Worm (Caenorhabditis elegans) whole organism, L2 larva: ENCODE data around the gene F41G3.20.

Experiments
- C34F6.9 ChIP-seq: fragments of 150-350 bp; optimal IDR thresholded peaks from 2 replicates; lab custom pipeline; 2014; ENCODE audit warnings: missing biosample characterization, missing genetic modification characterization
- F13H6.1 ChIP-seq: sonication (generic microtip); optimal IDR thresholded peaks from 2 replicates; lab custom pipeline; 2016; ENCODE audit warnings: missing genetic modification characterization, missing compliant biosample characterization
- R02D3.7 ChIP-seq: fragments of 150-350 bp; optimal IDR thresholded peaks from 2 replicates; lab custom pipeline; 2014; ENCODE audit warnings: missing biosample characterization, missing genetic modification characterization
- Y55F3AM.14 ChIP-seq: fragments of 200-800 bp; sonication (Bioruptor generic); optimal IDR thresholded peaks from 2 replicates; lab custom pipeline; 2018; ENCODE audit warnings: mild to moderate bottlenecking, missing genetic modification characterization, missing compliant biosample characterization
- alr-1 ChIP-seq: fragments of 150-350 bp; optimal IDR thresholded peaks from 2 replicates; lab custom pipeline; 2014; ENCODE audit warnings: missing biosample characterization, missing genetic modification characterization
- aly-2 ChIP-seq: fragments of 150-350 bp; optimal IDR thresholded peaks from 2 replicates; lab custom pipeline; 2014; ENCODE audit warnings: missing biosample characterization, missing genetic modification characterization
- blmp-1 ChIP-seq: sonication (generic microtip); optimal IDR thresholded peaks from 2 replicates; lab custom pipeline; 2017; ENCODE audit warnings: missing genetic modification characterization, mild to moderate bottlenecking, missing compliant biosample characterization, antibody characterized with exemption, moderate library complexity; ENCODE audit not compliant: insufficient read depth
- ceh-16 ChIP-seq: fragments of 150-350 bp; optimal IDR thresholded peaks from 2 replicates; lab custom pipeline; 2014; ENCODE audit warnings: missing biosample characterization, missing genetic modification characterization
- ceh-82 ChIP-seq: fragments of 150-350 bp; optimal IDR thresholded peaks from 2 replicates; lab custom pipeline; 2014; ENCODE audit warnings: missing biosample characterization, missing genetic modification characterization
- crh-2 ChIP-seq: sonication (generic microtip); optimal IDR thresholded peaks from 2 replicates; lab custom pipeline; 2017; ENCODE audit warnings: missing biosample characterization, missing genetic modification characterization
- dmd-4 ChIP-seq: sonication (generic microtip); optimal IDR thresholded peaks from 2 replicates; lab custom pipeline; 2017; ENCODE audit warnings: missing biosample characterization, missing genetic modification characterization
- egl-27 ChIP-seq: sonication (generic microtip); optimal IDR thresholded peaks from 3 replicates; lab custom pipeline; 2017; ENCODE audit warnings: missing biosample characterization, missing genetic modification reagents, missing genetic modification characterization
- elt-1 ChIP-seq: fragments of 150-350 bp; optimal IDR thresholded peaks from 2 replicates; lab custom pipeline; 2014; ENCODE audit warnings: missing biosample characterization, missing genetic modification characterization
- elt-3 ChIP-seq: sonication (generic microtip); optimal IDR thresholded peaks from 2 replicates; lab custom pipeline; 2017; ENCODE audit warnings: missing biosample characterization, missing genetic modification characterization
- fos-1 ChIP-seq: fragments of 150-350 bp; optimal IDR thresholded peaks from 2 replicates; lab custom pipeline; 2014; ENCODE audit warnings: missing biosample characterization, missing genetic modification characterization
- gmeb-1 ChIP-seq: fragments of 150-350 bp; optimal IDR thresholded peaks from 2 replicates; lab custom pipeline; 2014; ENCODE audit warnings: missing biosample characterization, missing genetic modification characterization
- lin-13 ChIP-seq: fragments of 150-350 bp; optimal IDR thresholded peaks from 2 replicates; lab custom pipeline; 2014; ENCODE audit warnings: missing biosample characterization, missing genetic modification reagents, missing genetic modification characterization
- lin-39 ChIP-seq: fragments of 150-350 bp; optimal IDR thresholded peaks from 2 replicates; lab custom pipeline; 2014; ENCODE audit warnings: missing biosample characterization, missing genetic modification reagents, missing genetic modification characterization
- lsy-2 ChIP-seq, 2 experiments: fragments of 150-350 bp in 1 of 2; sonication (generic microtip) in 1 of 2; optimal IDR thresholded peaks; 2 replicates each; lab custom pipeline; 2014 to 2017; ENCODE audit warnings: missing biosample characterization in 2 of 2, missing genetic modification characterization in 2 of 2
- mab-5 ChIP-seq: fragments of 150-350 bp; optimal IDR thresholded peaks from 2 replicates; lab custom pipeline; 2014; ENCODE audit warnings: missing biosample characterization, missing genetic modification characterization
- mdl-1 ChIP-seq, 2 experiments: fragments of 150-350 bp in 1 of 2; sonication (generic microtip) in 1 of 2; optimal IDR thresholded peaks; 2 replicates each; lab custom pipeline; 2017; ENCODE audit warnings: missing biosample characterization in 2 of 2, missing genetic modification characterization in 2 of 2
- nhr-11 ChIP-seq: fragments of 150-350 bp; optimal IDR thresholded peaks from 2 replicates; lab custom pipeline; 2014; ENCODE audit warnings: missing biosample characterization, missing genetic modification characterization
- nhr-12 ChIP-seq: fragments of 150-350 bp; optimal IDR thresholded peaks from 2 replicates; lab custom pipeline; 2014; ENCODE audit warnings: missing biosample characterization, missing genetic modification characterization
- nhr-129 ChIP-seq: fragments of 150-350 bp; optimal IDR thresholded peaks from 2 replicates; lab custom pipeline; 2014; ENCODE audit warnings: missing biosample characterization, missing genetic modification characterization
- nhr-21 ChIP-seq: fragments of 150-350 bp; optimal IDR thresholded peaks from 2 replicates; lab custom pipeline; 2014; ENCODE audit warnings: missing biosample characterization, missing genetic modification characterization
- nhr-23 ChIP-seq: fragments of 150-350 bp; optimal IDR thresholded peaks from 2 replicates; lab custom pipeline; 2014; ENCODE audit warnings: missing biosample characterization, missing genetic modification reagents, missing genetic modification characterization
- nhr-237 ChIP-seq: fragments of 150-350 bp; optimal IDR thresholded peaks from 2 replicates; lab custom pipeline; 2014; ENCODE audit warnings: missing biosample characterization, missing genetic modification characterization
- nhr-25 ChIP-seq: fragments of 150-350 bp; sonication (generic microtip); optimal IDR thresholded peaks from 3 replicates; lab custom pipeline; 2014; ENCODE audit warnings: missing biosample characterization, missing genetic modification characterization
- nhr-6 ChIP-seq: fragments of 150-350 bp; optimal IDR thresholded peaks from 2 replicates; lab custom pipeline; 2014; ENCODE audit warnings: missing biosample characterization, missing genetic modification characterization
- nhr-77 ChIP-seq: fragments of 150-350 bp; optimal IDR thresholded peaks from 2 replicates; lab custom pipeline; 2014; ENCODE audit warnings: missing biosample characterization, missing genetic modification characterization
- sem-4 ChIP-seq: fragments of 150-350 bp; optimal IDR thresholded peaks from 2 replicates; lab custom pipeline; 2014; ENCODE audit warnings: missing biosample characterization, missing genetic modification reagents, missing genetic modification characterization
- skn-1 ChIP-seq: sonication (generic microtip); optimal IDR thresholded peaks from 2 replicates; lab custom pipeline; 2017; ENCODE audit warnings: missing biosample characterization, missing genetic modification characterization
- sma-9 ChIP-seq, 2 experiments: fragments of 150-350 bp in 1 of 2; sonication (generic microtip) in 1 of 2; optimal IDR thresholded peaks; 2 replicates each; lab custom pipeline; 2014 to 2016; ENCODE audit warnings: missing genetic modification characterization in 2 of 2, mild to moderate bottlenecking in 1 of 2, missing biosample characterization in 1 of 2, missing compliant biosample characterization in 1 of 2, missing genetic modification reagents in 1 of 2, moderate library complexity in 1 of 2
- snpc-4 ChIP-seq: fragments of 150-350 bp; optimal IDR thresholded peaks from 2 replicates; lab custom pipeline; 2014; ENCODE audit warnings: missing biosample characterization, missing genetic modification characterization
- unc-39 ChIP-seq: fragments of 150-350 bp; optimal IDR thresholded peaks from 2 replicates; lab custom pipeline; 2014; ENCODE audit warnings: missing biosample characterization, missing genetic modification characterization
- unc-55 ChIP-seq: fragments of 150-350 bp; sonication (generic microtip); optimal IDR thresholded peaks from 3 replicates; lab custom pipeline; 2014; ENCODE audit warnings: missing biosample characterization, missing genetic modification reagents, missing genetic modification characterization
- zag-1 ChIP-seq: fragments of 150-350 bp; optimal IDR thresholded peaks from 2 replicates; lab custom pipeline; 2014; ENCODE audit warnings: missing biosample characterization, missing genetic modification characterization
- ztf-1 ChIP-seq: fragments of 200-800 bp; sonication (Bioruptor generic); conservative IDR thresholded peaks from 2 replicates; pipeline ENCODE4 v1.3.6; 2022; ENCODE audit warnings: missing genetic modification characterization, missing compliant biosample characterization
- ztf-11 ChIP-seq: sonication (generic microtip); optimal IDR thresholded peaks from 2 replicates; lab custom pipeline; 2017; ENCODE audit warnings: missing biosample characterization, missing genetic modification characterization
- ztf-4 ChIP-seq: fragments of 150-350 bp; optimal IDR thresholded peaks from 2 replicates; lab custom pipeline; 2014; ENCODE audit warnings: missing biosample characterization, missing genetic modification characterization

F41G3.20 gene

DNA sequence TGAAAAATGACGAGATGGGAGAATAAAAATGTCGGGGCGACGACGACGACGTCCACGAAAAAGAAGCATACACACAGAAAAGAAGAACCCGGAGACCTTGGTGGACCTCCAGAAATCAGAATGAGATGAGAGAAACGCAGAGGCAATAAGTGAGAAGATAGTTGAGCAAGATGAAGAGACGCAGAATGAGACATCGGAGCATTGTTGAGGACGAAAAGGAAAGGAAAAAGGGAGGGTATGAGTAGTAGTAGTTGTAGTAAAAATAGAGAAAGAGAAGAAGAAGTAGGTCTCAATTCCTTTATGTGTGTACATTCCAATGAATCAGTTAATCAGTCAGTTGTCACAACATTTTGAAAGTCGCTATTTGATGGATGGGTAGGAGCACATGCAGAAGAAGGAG is 21.5 kb downstream of the F41G3.20 start, which contains the start of gene T14B4.8:
Gene T14B4.8, minus strand, starts transcription at position 60 of the 400 bp plus-strand sequence.
- TF ChIP-seq snpc-4 = peak; percentile 4
- TF ChIP-seq lin-13 (GFP tag; lab: Kevin White, UChicago) = no peak
- TF ChIP-seq nhr-129 (tag; lab: Kevin White, UChicago) = peak; percentile 18
- no peak for TF ChIP-seq F13H6.1 (tag; lab: Kevin White, UChicago)
- peak; percentile 51 for TF ChIP-seq unc-55
- TF ChIP-seq zag-1 (tag; lab: Kevin White, UChicago) = peak; percentile 23
- TF ChIP-seq lsy-2 (tag; optimal IDR thresholded peaks at IDR 0.05; lab: Kevin White, UChicago) = peak in 1 of 2 experiments; percentile 8
- TF ChIP-seq alr-1 (tag; lab: Kevin White, UChicago) = no peak
- TF ChIP-seq nhr-12 (tag; lab: Kevin White, UChicago) = no peak
- peak; percentile 45 for TF ChIP-seq C34F6.9 (tag; lab: Kevin White, UChicago)

ce11 chrII:6726814-6727213 is 24.0 kb downstream of the F41G3.20 start:
- TF ChIP-seq nhr-25 = no peak
- TF ChIP-seq unc-55 = no peak
- no peak for TF ChIP-seq fos-1 (tag; lab: Kevin White, UChicago)
- no peak for TF ChIP-seq elt-3
- TF ChIP-seq nhr-21 (tag; lab: Kevin White, UChicago) = no peak
- no peak for TF ChIP-seq ztf-4 (tag; lab: Kevin White, UChicago)
- no peak for TF ChIP-seq crh-2 (tag; lab: Kevin White, UChicago)
- no peak for TF ChIP-seq ztf-1 (GFP tag; lab: Robert Waterston, UW)

DNA sequence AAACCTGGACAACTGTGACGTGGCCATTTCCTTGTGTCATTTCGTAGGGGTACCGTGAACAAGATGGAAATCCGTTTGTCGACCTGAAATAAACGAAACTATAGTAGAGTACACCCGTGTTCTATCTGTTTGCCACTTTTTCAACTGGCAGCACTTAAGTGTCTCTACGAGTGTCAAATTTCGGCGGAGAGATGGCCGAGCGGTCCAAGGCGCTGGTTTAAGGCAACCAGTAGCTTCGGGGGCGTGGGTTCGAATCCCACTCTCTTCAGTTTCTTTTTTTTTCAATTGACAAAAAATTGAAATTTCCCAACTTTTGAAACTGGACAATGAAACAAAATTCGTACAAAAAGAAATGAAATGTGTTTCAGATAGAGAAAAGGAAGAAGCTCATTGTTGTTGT is 29.2 kb downstream of the F41G3.20 start:
- TF ChIP-seq nhr-23 (tag; lab: Kevin White, UChicago) (no peak), crh-2 (tag; lab: Kevin White, UChicago) (peak; percentile 30), alr-1 (tag; lab: Kevin White, UChicago) (no peak), lsy-2 (tag; optimal IDR thresholded peaks at IDR 0.05; lab: Kevin White, UChicago) (peak in 1 of 2 experiments; percentile 39), mdl-1 (tag; optimal IDR thresholded peaks at IDR 0.05; lab: Kevin White, UChicago) (no peak), sma-9 (GFP tag; optimal IDR thresholded peaks at IDR 0.05; lab: Kevin White, UChicago) (peak; percentile 11), sma-9 (tag; optimal IDR thresholded peaks at IDR 0.05; lab: Kevin White, UChicago) (no peak), blmp-1 (tag; lab: Kevin White, UChicago) (no peak), F13H6.1 (tag; lab: Kevin White, UChicago) (peak; percentile 3), gmeb-1 (peak; percentile 26), elt-3 (no peak), nhr-11 (no peak), ceh-16 (tag; lab: Kevin White, UChicago) (no peak), nhr-77 (tag; lab: Kevin White, UChicago) (no peak), elt-1 (tag; lab: Kevin White, UChicago) (no peak), egl-27 (tag; lab: Kevin White, UChicago) (no peak), unc-55 (no peak), ceh-82 (tag; lab: Kevin White, UChicago) (no peak), ztf-11 (tag; lab: Kevin White, UChicago) (no peak), nhr-25 (no peak), mab-5 (tag; lab: Kevin White, UChicago) (no peak), ztf-1 (GFP tag; lab: Robert Waterston, UW) (no peak), nhr-6 (tag; lab: Kevin White, UChicago) (no peak), lin-39 (no peak), sem-4 (tag; lab: Kevin White, UChicago) (no peak), zag-1 (tag; lab: Kevin White, UChicago) (no peak), snpc-4 (peak; percentile 17), ztf-4 (tag; lab: Kevin White, UChicago) (no peak), lin-13 (GFP tag; lab: Kevin White, UChicago) (peak; percentile 14), C34F6.9 (tag; lab: Kevin White, UChicago) (peak; percentile 23), nhr-21 (tag; lab: Kevin White, UChicago) (no peak), dmd-4 (no peak), Y55F3AM.14 (GFP tag; lab: Kevin White, UChicago) (no peak), skn-1 (tag; lab: Kevin White, UChicago) (no peak), nhr-129 (tag; lab: Kevin White, UChicago) (peak; percentile 54), nhr-12 (tag; lab: Kevin White, UChicago) (no peak), R02D3.7 (tag; lab: Kevin White, UChicago) (no peak), aly-2 (tag; lab: Kevin White, UChicago) (no peak), nhr-237 (tag; lab: Kevin White, UChicago) (no peak), unc-39 (tag; lab: Kevin White, UChicago) (no peak)
